Worm (Caenorhabditis elegans): Measurements from ENCODE around the gene F18C5.10.

The F18C5.10 gene

DNA sequence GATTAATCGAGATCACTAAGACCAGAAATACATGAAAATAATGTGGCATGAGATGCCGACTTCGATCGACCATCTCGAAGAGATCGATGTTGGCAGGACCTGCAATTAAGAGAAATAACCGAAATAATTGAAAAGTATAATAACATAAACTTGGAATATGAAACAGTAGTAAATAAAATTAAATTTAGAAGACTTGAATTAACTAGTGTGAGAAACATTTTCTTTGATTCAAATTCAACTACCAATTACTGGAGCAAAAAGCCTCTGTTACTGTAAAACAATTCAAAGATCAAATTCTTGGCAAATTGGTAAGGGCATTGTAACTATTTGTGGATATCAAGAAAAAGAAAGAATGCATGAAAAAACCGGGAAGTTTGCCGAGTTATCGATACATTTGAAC lies 47.3 kb downstream of the F18C5.10 start, which contains the start of gene R05G9R.1:
Gene R05G9R.1 (minus strand): TSS at position 101 of the 400 bp plus-strand sequence.
- TF ChIP-seq akir-1 (GFP tag; optimal IDR thresholded peaks at IDR 0.05): no peak
- no peak for TF ChIP-seq hlh-12 (tag; optimal IDR thresholded peaks at IDR 0.05)
- no peak for TF ChIP-seq dpl-1 (GFP tag; optimal IDR thresholded peaks at IDR 0.05)
- TF ChIP-seq aptf-3 (GFP tag; IDR thresholded peaks at IDR 0.05): no peak
- no peak for TF ChIP-seq ceh-100 (GFP tag; IDR thresholded peaks at IDR 0.05)
- no peak for TF ChIP-seq zim-3 (tag; optimal IDR thresholded peaks at IDR 0.05)
- TF ChIP-seq F57A8.1 (GFP tag; optimal IDR thresholded peaks at IDR 0.05): no peak
- no peak for TF ChIP-seq hsf-1 (GFP tag; IDR thresholded peaks at IDR 0.05)
- TF ChIP-seq tbx-9 (tag; optimal IDR thresholded peaks at IDR 0.05; ENCODE audit: borderline replicate concordance): no peak
- no peak for TF ChIP-seq ztf-3 (GFP tag; optimal IDR thresholded peaks at IDR 0.05)
- no peak for TF ChIP-seq K12H6.12 (tag; optimal IDR thresholded peaks at IDR 0.05)
- no peak for TF ChIP-seq pbrm-1 (GFP tag; IDR thresholded peaks at IDR 0.05)
- TF ChIP-seq Y56A3A.18 (GFP tag; IDR thresholded peaks at IDR 0.05): no peak

DNA sequence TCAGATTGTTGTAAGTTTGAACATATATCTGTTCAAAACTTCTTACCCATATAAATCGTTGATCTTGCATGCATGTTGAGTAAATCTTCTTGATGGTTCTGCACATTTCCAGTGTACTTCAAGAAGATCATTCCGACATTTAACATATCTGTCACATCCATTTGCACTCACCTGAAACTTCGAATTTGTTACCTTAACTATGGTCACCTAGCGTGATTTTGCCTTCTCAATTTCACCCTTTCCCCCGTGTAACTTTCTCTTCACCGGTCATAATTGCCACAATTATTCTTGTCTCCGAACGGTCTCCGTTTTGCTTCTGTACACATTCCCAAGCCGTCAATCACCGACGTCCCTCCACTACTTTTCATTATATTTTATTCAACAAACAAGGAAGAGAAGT lies 47.9 kb downstream of the F18C5.10 start:
- TF ChIP-seq hlh-12 (tag; optimal IDR thresholded peaks at IDR 0.05) (no peak), ZK185.1 (tag; optimal IDR thresholded peaks at IDR 0.05; ENCODE audit: poor library complexity, severe bottlenecking) (no peak), Y53F4B.3 (GFP tag; IDR thresholded peaks at IDR 0.05) (no peak), F33H1.4 (GFP tag; IDR thresholded peaks at IDR 0.05) (no peak), ceh-58 (GFP tag; IDR thresholded peaks at IDR 0.05) (no peak), Y67H2A.10 (GFP tag; conservative IDR thresholded peaks at IDR 0.05) (no peak)
